Fruit fly (Drosophila melanogaster): ENCODE data around the gene apolpp.
A peak's percentile ranks its signal among the peaks of the same experiment; 100 is the strongest.

- TF ChIP-seq Mnt (GFP tag; optimal IDR thresholded peaks at IDR 0.05): peak; percentile 20
- TF ChIP-seq CG33017 (tag; optimal IDR thresholded peaks at IDR 0.05): no peak
- TF ChIP-seq toe (GFP tag; optimal IDR thresholded peaks at IDR 0.05): peak; percentile 65
- no peak for TF ChIP-seq Clk (GFP tag; optimal IDR thresholded peaks at IDR 0.05)
- TF ChIP-seq kay (GFP tag; ENCODE audit: borderline replicate concordance): peak; percentile 57
- TF ChIP-seq bab1 (GFP tag; optimal IDR thresholded peaks at IDR 0.05): peak; percentile 28
- peak; percentile 42 for TF ChIP-seq CG1620 (GFP tag; optimal IDR thresholded peaks at IDR 0.05)
- no peak for TF ChIP-seq cic (GFP tag; optimal IDR thresholded peaks at IDR 0.05)
- TF ChIP-seq CG12768 (GFP tag; optimal IDR thresholded peaks at IDR 0.05): no peak
- TF ChIP-seq pad (GFP tag; optimal IDR thresholded peaks at IDR 0.05): peak; percentile 5
- peak; percentile 93 for TF ChIP-seq CG14711 (tag; optimal IDR thresholded peaks at IDR 0.05)
- no peak for TF ChIP-seq Crg-1 (GFP tag; optimal IDR thresholded peaks at IDR 0.05)
- peak; percentile 24 for TF ChIP-seq CG5204 (GFP tag; optimal IDR thresholded peaks at IDR 0.05)
- TF ChIP-seq cnc (optimal IDR thresholded peaks at IDR 0.05): no peak
Measured at dm6 chr4:1029198-1029795, 31.5 kb upstream of the apolpp start, which contains the start of gene Mpv17.
